Fruit fly (Drosophila melanogaster) whole organism, adult: ENCODE results near the gene Hsp23.

ENCODE experiments used
- CG11617 ChIP-seq: fragments of 200-800 bp; sonication (Bioruptor generic); optimal IDR thresholded peaks from 2 replicates; lab custom pipeline; 2017; ENCODE audit warnings: mild to moderate bottlenecking, missing biosample characterization, missing genetic modification reagents, missing genetic modification characterization
- CG12768 ChIP-seq: fragments of 200-800 bp; sonication (Bioruptor generic); optimal IDR thresholded peaks from 2 replicates; lab custom pipeline; 2017; ENCODE audit warnings: missing biosample characterization, missing genetic modification characterization, mild to moderate bottlenecking, moderate library complexity, missing genetic modification reagents
- CG14711 ChIP-seq: fragments of 200-800 bp; sonication (Bioruptor generic); optimal IDR thresholded peaks from 2 replicates; lab custom pipeline; 2018; ENCODE audit warnings: missing biosample characterization, mild to moderate bottlenecking, missing genetic modification characterization, moderate library complexity
- CG1620 ChIP-seq: fragments of 200-800 bp; sonication (Bioruptor generic); optimal IDR thresholded peaks from 2 replicates; lab custom pipeline; 2016; ENCODE audit warnings: missing biosample characterization, missing genetic modification characterization
- CG33017 ChIP-seq: fragments of 200-800 bp; sonication (Bioruptor generic); optimal IDR thresholded peaks from 2 replicates; lab custom pipeline; 2018; ENCODE audit warnings: missing biosample characterization, mild to moderate bottlenecking, missing genetic modification characterization, moderate library complexity
- CG5204 ChIP-seq: fragments of 200-800 bp; sonication (Bioruptor generic); optimal IDR thresholded peaks from 2 replicates; lab custom pipeline; 2016; ENCODE audit warnings: missing biosample characterization, missing genetic modification characterization
- CG7045 ChIP-seq: fragments of 200-800 bp; sonication (Bioruptor generic); optimal IDR thresholded peaks from 2 replicates; lab custom pipeline; 2017; ENCODE audit warnings: missing biosample characterization, mild to moderate bottlenecking, missing genetic modification characterization
- CG7101 ChIP-seq: fragments of 200-800 bp; sonication (Bioruptor generic); optimal IDR thresholded peaks from 2 replicates; lab custom pipeline; 2018; ENCODE audit warnings: missing biosample characterization, mild to moderate bottlenecking, missing genetic modification characterization, moderate library complexity
- Clk ChIP-seq: fragments of 200-800 bp; sonication (Bioruptor generic); optimal IDR thresholded peaks from 2 replicates; lab custom pipeline; 2017; ENCODE audit warnings: missing biosample characterization, missing genetic modification characterization
- Crg-1 ChIP-seq: fragments of 200-800 bp; sonication (Bioruptor generic); optimal IDR thresholded peaks from 2 replicates; lab custom pipeline; 2016; ENCODE audit warnings: missing biosample characterization, missing genetic modification characterization
- Hr96 ChIP-seq: fragments of 200-800 bp; sonication (Bioruptor generic); optimal IDR thresholded peaks from 2 replicates; lab custom pipeline; 2016; ENCODE audit warnings: missing biosample characterization, missing genetic modification characterization
- Mnt ChIP-seq: fragments of 200-800 bp; sonication (Bioruptor generic); optimal IDR thresholded peaks from 2 replicates; lab custom pipeline; 2016; ENCODE audit warnings: missing biosample characterization, mild to moderate bottlenecking, missing genetic modification characterization
- bab1 ChIP-seq: fragments of 200-800 bp; sonication (Bioruptor generic); optimal IDR thresholded peaks from 3 replicates; lab custom pipeline; 2019; ENCODE audit warnings: missing biosample characterization, mild to moderate bottlenecking, missing genetic modification characterization, moderate library complexity
- cic ChIP-seq: fragments of 200-800 bp; sonication (Bioruptor generic); optimal IDR thresholded peaks from 2 replicates; lab custom pipeline; 2017; ENCODE audit warnings: missing biosample characterization, mild to moderate bottlenecking, missing genetic modification characterization, moderate library complexity
- cnc ChIP-seq, 2 experiments: fragments of >200 bp; optimal IDR thresholded peaks; 2 replicates each; lab custom pipeline; 2017
- kay ChIP-seq: fragments of 200-800 bp; sonication (Bioruptor generic); peaks from one replicate; lab custom pipeline; 2016; ENCODE audit warnings: missing biosample characterization, missing genetic modification characterization, borderline replicate concordance
- ovo ChIP-seq: fragments of 200-800 bp; sonication (Bioruptor generic); optimal IDR thresholded peaks from 2 replicates; lab custom pipeline; 2016; ENCODE audit warnings: missing biosample characterization, missing genetic modification characterization
- pad ChIP-seq: fragments of 200-800 bp; sonication (Bioruptor generic); optimal IDR thresholded peaks from 3 replicates; lab custom pipeline; 2017; ENCODE audit warnings: missing biosample characterization, missing genetic modification characterization, mild to moderate bottlenecking, moderate library complexity, missing genetic modification reagents
- tj ChIP-seq: fragments of 200-800 bp; sonication (Bioruptor generic); optimal IDR thresholded peaks from 3 replicates; lab custom pipeline; 2017; ENCODE audit warnings: missing biosample characterization, mild to moderate bottlenecking, missing genetic modification characterization, moderate library complexity
- toe ChIP-seq: fragments of 200-800 bp; sonication (Bioruptor generic); optimal IDR thresholded peaks from 2 replicates; lab custom pipeline; 2016; ENCODE audit warnings: missing biosample characterization, missing genetic modification characterization

The Hsp23 gene

DNA sequence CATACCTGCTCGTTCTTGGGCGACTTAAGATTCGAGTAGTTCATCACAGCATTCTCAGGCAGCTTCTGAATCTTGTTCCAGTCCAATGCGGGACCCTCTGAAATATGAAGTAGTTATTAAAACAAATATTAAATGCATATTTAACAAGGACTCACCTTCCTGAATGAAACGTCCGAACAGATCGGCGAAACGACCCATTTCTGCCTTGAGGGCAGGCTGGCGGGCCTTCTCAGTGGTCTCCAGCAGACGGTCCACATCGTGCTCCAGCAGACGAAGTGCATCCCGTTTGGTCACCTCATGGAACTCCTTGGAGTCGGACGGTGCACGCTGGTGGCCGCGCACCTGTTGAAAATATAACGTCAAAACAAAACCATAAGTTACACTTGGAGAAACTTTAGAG is 27.9 kb upstream of the Hsp23 start, which contains the start of gene CG32040:
Gene CG32040, plus strand, starts transcription at position 301 of the 400 bp plus-strand sequence.
- TF ChIP-seq CG1620 (GFP tag; lab: Kevin White, UChicago) (no peak), Hr96 (GFP tag; lab: Kevin White, UChicago) (no peak), ovo (GFP tag; lab: Kevin White, UChicago) (no peak), kay (no peak), Mnt (GFP tag; lab: Kevin White, UChicago) (no peak), CG12768 (GFP tag; lab: Kevin White, UChicago) (no peak), CG14711 (no peak), toe (no peak), Clk (GFP tag; lab: Kevin White, UChicago) (no peak), CG5204 (GFP tag; lab: Kevin White, UChicago) (no peak), cic (no peak), CG7045 (GFP tag; lab: Kevin White, UChicago) (no peak)

DNA sequence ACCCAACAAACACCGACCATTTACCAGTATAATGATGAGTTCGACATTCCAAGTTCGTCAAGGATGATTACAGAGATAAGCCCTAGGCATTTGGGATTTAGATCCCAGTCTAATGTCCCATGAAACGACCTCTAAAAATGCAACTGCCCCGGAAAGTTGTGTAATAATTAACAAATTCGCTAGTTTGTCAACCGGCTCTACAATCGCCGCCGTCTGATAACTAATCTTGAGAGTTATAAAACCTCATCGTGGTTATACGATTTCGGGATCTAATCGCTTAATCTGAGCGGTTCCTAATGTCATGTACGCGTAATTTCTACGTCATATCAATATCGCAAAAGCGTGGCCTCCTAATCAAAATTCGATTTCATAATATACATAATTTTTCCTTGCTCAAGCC is 26.1 kb upstream of the Hsp23 start:
- TF ChIP-seq kay (peak; percentile 83), CG12768 (GFP tag; lab: Kevin White, UChicago) (no peak), Mnt (GFP tag; lab: Kevin White, UChicago) (peak; percentile 3), pad (no peak), CG33017 (tag; lab: Kevin White, UChicago) (no peak), toe (no peak), CG1620 (GFP tag; lab: Kevin White, UChicago) (no peak), cic (peak; percentile 57)

DNA sequence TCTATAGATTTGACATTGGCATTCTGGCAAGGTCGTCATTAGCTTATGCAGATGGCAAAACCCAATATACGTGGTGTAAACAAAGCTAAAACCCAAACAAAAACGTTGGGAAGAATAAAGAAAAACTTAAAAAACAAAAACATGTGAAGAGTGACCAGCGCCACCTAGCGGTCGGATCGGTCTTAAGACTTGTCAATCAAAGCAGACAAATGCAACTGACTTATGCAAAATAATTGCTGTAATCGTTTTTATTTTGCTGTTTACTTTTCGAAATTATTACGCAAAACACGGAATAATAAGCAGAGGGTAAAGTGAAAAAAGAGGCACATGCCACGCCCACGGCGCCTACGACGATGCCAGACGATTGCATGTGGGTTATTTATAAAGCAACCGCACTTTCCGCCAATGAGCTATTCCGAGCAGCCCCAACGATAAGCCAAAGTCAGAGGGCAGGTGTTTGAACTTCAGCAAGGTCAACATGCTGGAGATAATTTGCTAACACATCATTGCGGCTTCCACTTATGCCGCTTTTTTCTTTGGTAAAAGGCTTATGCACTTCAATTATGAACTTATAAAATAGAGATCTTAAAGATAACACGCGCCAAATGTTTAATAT is 25.4 kb upstream of the Hsp23 start:
- no peak for TF ChIP-seq CG33017 (tag; lab: Kevin White, UChicago)
- no peak for TF ChIP-seq cnc (optimal IDR thresholded peaks at IDR 0.05; lab: Kevin White, UChicago)
- TF ChIP-seq Hr96 (GFP tag; lab: Kevin White, UChicago), result no peak
- no peak for TF ChIP-seq cic
- no peak for TF ChIP-seq kay
- no peak for TF ChIP-seq tj (GFP tag; lab: Kevin White, UChicago)
- TF ChIP-seq CG7045 (GFP tag; lab: Kevin White, UChicago), result no peak
- no peak for TF ChIP-seq Crg-1 (GFP tag; lab: Kevin White, UChicago)
- TF ChIP-seq Clk (GFP tag; lab: Kevin White, UChicago), result no peak
- no peak for TF ChIP-seq CG5204 (GFP tag; lab: Kevin White, UChicago)
- no peak for TF ChIP-seq CG1620 (GFP tag; lab: Kevin White, UChicago)
- no peak for TF ChIP-seq Mnt (GFP tag; lab: Kevin White, UChicago)

DNA sequence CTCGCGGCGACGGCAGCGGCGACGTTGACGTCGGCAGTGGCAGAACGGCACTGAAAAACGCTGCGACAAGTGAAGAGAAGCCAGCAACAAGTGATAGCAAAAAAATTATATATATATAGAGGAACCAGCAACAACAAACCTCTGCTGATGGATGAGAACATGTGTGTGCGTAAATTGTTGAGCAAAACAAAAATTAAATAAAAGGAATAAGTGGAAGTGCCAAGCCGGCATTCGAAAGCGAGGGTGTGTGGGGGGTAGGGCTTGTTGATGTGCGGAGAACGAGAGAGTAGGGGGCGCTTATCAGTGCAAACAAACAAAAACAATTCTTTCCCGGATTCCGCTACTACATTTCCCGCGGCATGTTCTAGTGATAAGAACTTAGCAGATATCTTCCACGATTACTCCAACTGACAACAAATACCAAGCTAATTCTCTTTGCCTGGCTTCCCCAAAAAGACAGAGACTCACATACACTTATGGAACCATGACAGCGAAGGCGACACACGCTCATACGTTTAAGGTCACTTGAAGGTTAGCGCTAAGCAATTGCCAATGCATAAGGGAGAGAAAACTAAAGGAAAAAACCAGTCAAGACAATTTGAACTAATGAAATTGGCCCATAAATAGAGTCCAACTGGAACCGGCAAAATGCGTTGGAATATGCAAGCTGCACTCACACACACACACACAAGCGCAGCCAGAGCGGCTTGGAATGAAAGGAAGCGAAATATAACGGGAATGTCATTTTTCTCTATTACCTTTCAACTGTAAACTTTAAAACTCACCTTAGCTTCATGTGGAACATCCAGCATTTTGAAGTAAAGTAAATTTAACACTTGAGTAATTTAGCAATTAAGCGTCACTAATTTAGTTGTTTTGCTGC is 23.6 kb upstream of the Hsp23 start:
- TF ChIP-seq Crg-1 (GFP tag; lab: Kevin White, UChicago), result no peak
- TF ChIP-seq CG7101 (tag; lab: Kevin White, UChicago), result no peak
- no peak for TF ChIP-seq CG5204 (GFP tag; lab: Kevin White, UChicago)
- no peak for TF ChIP-seq CG7045 (GFP tag; lab: Kevin White, UChicago)
- TF ChIP-seq CG1620 (GFP tag; lab: Kevin White, UChicago), result no peak
- TF ChIP-seq CG14711, result no peak
- TF ChIP-seq ovo (GFP tag; lab: Kevin White, UChicago), result peak; percentile 92
- no peak for TF ChIP-seq Hr96 (GFP tag; lab: Kevin White, UChicago)
- peak; percentile 65 for TF ChIP-seq pad
- TF ChIP-seq cnc (optimal IDR thresholded peaks at IDR 0.05; lab: Kevin White, UChicago), result no peak
- peak; percentile 76 for TF ChIP-seq tj (GFP tag; lab: Kevin White, UChicago)
- TF ChIP-seq kay, result no peak
- peak; percentile 76 for TF ChIP-seq Mnt (GFP tag; lab: Kevin White, UChicago)
- TF ChIP-seq cic, result peak; percentile 99
- no peak for TF ChIP-seq CG12768 (GFP tag; lab: Kevin White, UChicago)

DNA sequence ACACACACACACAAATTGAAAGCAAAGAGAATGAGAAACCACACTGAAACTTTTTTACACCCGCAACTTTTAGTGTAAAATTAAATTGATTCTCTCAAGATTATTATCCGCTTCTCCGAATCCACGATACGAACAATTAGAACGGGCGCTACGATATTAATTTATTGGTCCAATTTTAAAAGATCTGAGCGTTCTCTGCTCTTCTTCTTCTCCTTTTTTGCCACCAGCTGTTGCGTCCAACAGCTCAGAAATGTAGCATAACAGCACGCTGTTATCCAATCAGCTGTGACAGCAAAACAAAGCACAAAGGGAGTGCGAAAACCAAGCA is 23.0 kb upstream of the Hsp23 start, which contains the start of the genes UGP and Svip:
Gene UGP, minus strand, starts transcription at position 223 of the 328 bp plus-strand sequence.
Gene Svip, plus strand, starts transcription at position 287 of the 328 bp plus-strand sequence.
- no peak for TF ChIP-seq CG5204 (GFP tag; lab: Kevin White, UChicago)
- TF ChIP-seq Clk (GFP tag; lab: Kevin White, UChicago), result no peak
- no peak for TF ChIP-seq CG33017 (tag; lab: Kevin White, UChicago)
- no peak for TF ChIP-seq toe
- TF ChIP-seq Mnt (GFP tag; lab: Kevin White, UChicago), result peak; percentile 49
- no peak for TF ChIP-seq CG1620 (GFP tag; lab: Kevin White, UChicago)
- TF ChIP-seq CG7045 (GFP tag; lab: Kevin White, UChicago), result peak; percentile 14
- TF ChIP-seq ovo (GFP tag; lab: Kevin White, UChicago), result no peak
- no peak for TF ChIP-seq cic
- TF ChIP-seq bab1, result peak; percentile 65
- peak; percentile 38 for TF ChIP-seq CG7101 (tag; lab: Kevin White, UChicago)
- peak; percentile 63 for TF ChIP-seq CG14711
- TF ChIP-seq CG11617 (GFP tag; lab: Kevin White, UChicago), result peak; percentile 26
- no peak for TF ChIP-seq Hr96 (GFP tag; lab: Kevin White, UChicago)
- TF ChIP-seq kay, result peak; percentile 76
- no peak for TF ChIP-seq pad
- TF ChIP-seq tj (GFP tag; lab: Kevin White, UChicago), result peak; percentile 30
- TF ChIP-seq cnc (optimal IDR thresholded peaks at IDR 0.05; lab: Kevin White, UChicago), result no peak
- no peak for TF ChIP-seq Crg-1 (GFP tag; lab: Kevin White, UChicago)
- TF ChIP-seq CG12768 (GFP tag; lab: Kevin White, UChicago), result no peak
